Fruit fly (Drosophila melanogaster) ovary, adult (tissue): ENCODE results near the gene CG9626.
A peak's percentile ranks its signal among the peaks of the same experiment; 100 is the strongest.

Source experiments
- CG17801 ChIP-seq: fragments of 200-800 bp; optimal IDR thresholded peaks from 2 replicates; lab custom pipeline; 2019; ENCODE audit warnings: missing biosample characterization, mild to moderate bottlenecking, missing genetic modification characterization, moderate library complexity; ENCODE audit not compliant: partially characterized antibody

CG9626 gene

DNA sequence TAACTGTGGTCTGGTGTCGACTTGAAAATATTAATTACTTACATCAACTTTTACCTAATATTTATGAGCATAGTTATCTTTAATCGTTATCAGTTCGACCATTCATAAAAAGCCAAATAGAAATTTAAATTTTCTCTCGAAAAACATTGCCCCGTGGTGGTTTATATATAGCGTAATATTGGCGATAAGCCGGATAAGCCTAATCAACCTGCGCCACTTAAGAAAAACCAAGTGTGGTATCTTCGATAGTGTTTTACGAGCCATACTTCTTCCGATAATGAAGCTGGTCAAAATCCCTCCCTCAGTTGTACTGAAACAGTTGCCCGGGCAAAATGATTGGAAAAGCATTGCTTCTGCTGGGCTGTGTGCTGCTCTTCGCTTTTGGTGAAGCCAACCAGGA is 8.7 kb downstream of the CG9626 start, which contains the start of gene CG31463:
CG31463 (plus strand) TSS at position 302 of the 400 bp plus-strand sequence.
- no peak for TF ChIP-seq CG17801

- TF ChIP-seq CG17801 = no peak
Observed at dm6 chr3R:8290940-8291339, 9.8 kb downstream of the CG9626 start, which contains the start of gene CG31464. TSS of gene CG31464 (plus strand) at chr3R:8291240.

dm6 chr3R:8290478-8290877 is 10.3 kb downstream of the CG9626 start, which contains the start of gene CG11672:
TSS of gene CG11672 (minus strand) at chr3R:8290578.
- no peak for TF ChIP-seq CG17801

- TF ChIP-seq CG17801 = no peak
Observed at dm6 chr3R:8288790-8289189, 12.0 kb downstream of the CG9626 start.

dm6 chr3R:8287697-8288096 is 13.1 kb downstream of the CG9626 start, which contains the start of gene Nazo:
TSS of gene Nazo (plus strand) at chr3R:8287876.
- no peak for TF ChIP-seq CG17801

- TF ChIP-seq CG17801 = no peak
Observed at dm6 chr3R:8285727-8286344, 14.9 kb downstream of the CG9626 start.

dm6 chr3R:8284234-8284633 is 16.5 kb downstream of the CG9626 start:
- no peak for TF ChIP-seq CG17801

DNA sequence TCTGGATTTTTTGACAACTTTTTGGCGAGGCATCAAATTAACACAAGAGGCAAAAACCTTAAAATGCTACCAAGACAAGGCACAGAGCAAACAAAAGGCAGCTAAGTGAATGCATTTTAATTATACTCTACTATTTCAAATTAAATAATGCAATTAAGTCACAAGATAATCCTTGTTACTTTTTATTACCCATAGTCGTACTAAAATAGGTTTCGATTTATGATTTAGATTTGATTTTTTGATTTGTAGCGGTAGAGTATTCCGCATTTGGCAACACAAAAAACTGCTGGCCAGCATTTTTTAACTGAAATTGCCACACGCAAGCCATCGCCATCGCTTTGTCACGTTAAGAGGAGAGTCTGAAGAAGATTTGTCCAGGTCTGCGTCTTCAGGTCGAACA is 18.1 kb downstream of the CG9626 start:
- no peak for TF ChIP-seq CG17801

DNA sequence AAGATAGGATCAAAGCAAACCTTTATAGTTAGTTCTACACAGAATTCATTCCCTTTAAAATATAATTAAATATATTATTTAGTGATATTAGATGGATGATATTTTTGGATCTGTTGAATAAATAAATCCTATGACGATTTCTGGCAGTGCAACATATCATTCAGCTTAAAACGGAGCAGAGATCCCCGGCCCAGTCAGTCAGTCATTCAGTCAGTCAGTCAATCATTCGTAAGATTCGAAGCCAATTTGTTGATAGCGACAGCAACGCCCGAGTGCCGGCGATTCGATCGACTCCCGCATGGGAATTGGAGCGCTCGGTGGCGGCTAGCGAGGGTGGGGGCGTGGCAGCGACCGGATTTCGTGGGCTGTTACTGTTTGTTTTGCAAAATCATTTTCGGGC is 20.8 kb downstream of the CG9626 start:
- TF ChIP-seq CG17801 = no peak

DNA sequence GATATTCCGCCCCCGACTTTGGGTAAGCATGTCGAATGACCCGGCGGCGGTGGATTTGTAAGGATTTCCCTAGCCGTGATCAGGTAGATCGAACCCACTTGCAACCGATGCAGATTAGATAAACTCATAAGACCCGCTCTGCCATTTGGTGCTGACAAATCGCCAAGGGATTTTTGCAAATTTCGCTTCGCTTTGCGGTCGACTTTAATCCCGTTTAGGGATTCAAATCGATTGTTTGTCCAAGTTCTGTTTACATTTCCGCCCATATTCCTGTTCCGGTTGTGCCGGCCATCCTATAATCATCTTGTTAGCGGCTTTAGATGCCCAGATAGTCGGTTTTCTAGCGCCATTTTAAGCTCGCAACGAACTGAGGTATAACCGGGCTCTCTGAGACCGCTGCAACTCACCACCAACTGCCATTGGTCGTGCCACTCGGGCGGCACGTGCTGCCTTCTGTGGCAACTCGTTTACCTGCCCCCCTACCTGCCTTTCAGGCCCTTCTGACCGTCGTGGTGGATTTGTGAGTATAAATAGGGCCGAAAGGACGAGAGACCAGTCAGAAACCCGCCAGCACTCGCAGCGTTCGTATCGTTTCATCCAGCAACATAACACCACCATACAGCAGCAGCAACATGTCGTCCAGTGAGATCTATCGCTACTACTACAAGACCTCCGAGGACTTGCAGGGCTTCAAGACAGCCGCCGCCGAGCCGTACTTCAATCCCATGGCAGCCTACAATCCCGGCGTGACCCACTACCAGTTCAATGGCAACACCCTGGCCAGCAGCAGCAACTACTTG is 23.1 kb downstream of the CG9626 start, which contains the start of gene ato:
ato (plus strand) TSS at position 559 of the 800 bp plus-strand sequence.
- TF ChIP-seq CG17801 = no peak

DNA sequence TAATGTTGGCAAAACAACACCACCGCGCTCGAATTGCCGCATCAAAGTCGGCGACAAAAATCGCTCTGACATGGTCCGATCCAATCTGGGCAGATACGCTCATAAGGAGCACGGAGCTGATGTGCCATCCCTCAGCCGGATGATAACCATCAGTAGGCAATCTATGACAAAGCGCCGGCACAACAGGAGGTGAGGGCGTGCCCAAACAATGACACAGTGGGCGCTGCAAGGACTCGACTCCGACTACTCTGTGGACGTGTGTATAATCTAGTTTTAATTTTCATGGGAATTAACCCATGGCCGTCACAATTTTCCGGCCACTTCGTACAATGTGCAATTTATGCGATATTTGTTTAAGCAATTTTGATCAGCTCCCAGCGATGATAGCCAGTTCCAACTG is 25.7 kb downstream of the CG9626 start:
- TF ChIP-seq CG17801 = no peak

- TF ChIP-seq CG17801 = no peak
Observed at dm6 chr3R:8272573-8273165, 28.1 kb downstream of the CG9626 start.

- peak; percentile 2 for TF ChIP-seq CG17801
Observed at dm6 chr3R:8269740-8270139, 31.0 kb downstream of the CG9626 start, which contains the start of gene CG9630. TSS of gene CG9630 (minus strand) at chr3R:8269896.

dm6 chr3R:8264302-8265080 is 36.3 kb downstream of the CG9626 start, which contains the start of the genes RPA1 and Mcm2:
TSS of gene RPA1 (minus strand) at chr3R:8264451.
TSS of gene Mcm2 (plus strand) at chr3R:8264970.
- TF ChIP-seq CG17801 = peak; percentile 73

- TF ChIP-seq CG17801 = peak; percentile 9
Observed at dm6 chr3R:8261634-8262033, 39.1 kb downstream of the CG9626 start.

dm6 chr3R:8256040-8256439 is 44.7 kb downstream of the CG9626 start:
- TF ChIP-seq CG17801 = no peak
